Worm (Caenorhabditis elegans): ENCODE results near the gene pcyt-2.2.

- no peak for TF ChIP-seq blmp-1 (tag; optimal IDR thresholded peaks at IDR 0.05)
- no peak for TF ChIP-seq ztf-11 (tag; optimal IDR thresholded peaks at IDR 0.05)
- no peak for TF ChIP-seq pqm-1 (tag; optimal IDR thresholded peaks at IDR 0.05)
- no peak for TF ChIP-seq snpc-4 (tag; optimal IDR thresholded peaks at IDR 0.05)
- TF ChIP-seq ceh-82 (tag; optimal IDR thresholded peaks at IDR 0.05) = no peak
- no peak for TF ChIP-seq unc-62 (GFP tag; optimal IDR thresholded peaks at IDR 0.05)
- no peak for TF ChIP-seq lin-15B (tag; optimal IDR thresholded peaks at IDR 0.05)
- TF ChIP-seq irx-1 (tag; optimal IDR thresholded peaks at IDR 0.05) = no peak
- no peak for TF ChIP-seq unc-86 (tag; optimal IDR thresholded peaks at IDR 0.05)
- TF ChIP-seq skn-1 (tag; optimal IDR thresholded peaks at IDR 0.05) = no peak
- no peak for TF ChIP-seq C16A3.4 (tag; optimal IDR thresholded peaks at IDR 0.05)
- no peak for TF ChIP-seq fkh-10 (GFP tag; optimal IDR thresholded peaks at IDR 0.05)
These were observed 2.8 kb upstream of the pcyt-2.2 start for ce11 chrX:7881307-7881706.
